Fruit fly (Drosophila melanogaster): ENCODE data around the gene RluA-2.

The RluA-2 gene

DNA sequence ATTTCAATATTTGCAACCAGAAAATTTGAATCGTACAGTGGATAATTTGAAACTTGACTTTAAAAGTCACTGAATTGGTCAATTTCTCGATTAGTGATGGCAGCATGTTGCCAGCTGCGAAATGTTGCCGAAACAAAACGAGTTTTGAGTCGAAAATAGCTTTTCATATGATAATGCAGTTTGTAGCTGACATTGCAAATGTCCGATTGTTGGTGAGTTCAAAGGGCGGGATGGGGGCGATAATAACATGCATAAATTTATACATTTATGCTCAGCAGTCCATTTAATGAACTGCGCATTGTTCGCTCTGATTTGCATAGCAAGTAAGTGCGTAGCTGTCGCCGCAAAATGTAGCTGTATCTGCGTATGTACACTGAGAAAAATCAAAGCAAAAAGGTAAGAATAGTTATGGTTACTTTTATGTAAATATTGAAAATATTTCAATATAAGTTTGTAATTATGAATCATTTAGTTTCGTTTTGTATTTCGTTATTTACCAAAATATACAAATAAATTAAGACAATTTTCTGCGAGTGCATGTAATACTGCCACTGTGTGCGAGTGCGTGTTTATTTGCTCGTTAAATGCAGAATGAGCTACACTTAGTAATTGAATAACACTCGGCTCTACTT, 50.2 kb downstream of the RluA-2 start, which contains the start of gene Lip4 (continued):
- no peak for TF ChIP-seq CG1792 (GFP tag; optimal IDR thresholded peaks at IDR 0.05)
- no peak for TF ChIP-seq CG13894 (tag; optimal IDR thresholded peaks at IDR 0.05)
- peak; percentile 84 for TF ChIP-seq CG31441 (GFP tag; IDR thresholded peaks at IDR 0.05)
- TF ChIP-seq sob (GFP tag; IDR thresholded peaks at IDR 0.05) = no peak
- peak; percentile 36 for TF ChIP-seq Camta (GFP tag; optimal IDR thresholded peaks at IDR 0.05)
- no peak for TF ChIP-seq D (optimal IDR thresholded peaks at IDR 0.05)
- peak; percentile 43 for TF ChIP-seq D (GFP tag; optimal IDR thresholded peaks at IDR 0.05)
- TF ChIP-seq CG16863 (GFP tag; optimal IDR thresholded peaks at IDR 0.05) = peak; percentile 36
- peak; percentile 79 for TF ChIP-seq CG17328 (GFP tag; IDR thresholded peaks at IDR 0.05)
- peak; percentile 58 for TF ChIP-seq HmgZ (tag; optimal IDR thresholded peaks at IDR 0.05)
- TF ChIP-seq CG13624 (GFP tag; optimal IDR thresholded peaks at IDR 0.05) = peak; percentile 40
- no peak for TF ChIP-seq nerfin-2 (GFP tag; IDR thresholded peaks at IDR 0.05; ENCODE audit: partially characterized antibody)
- no peak for TF ChIP-seq ftz-f1 (GFP tag; optimal IDR thresholded peaks at IDR 0.05)
- TF ChIP-seq CG15269 (tag; optimal IDR thresholded peaks at IDR 0.05) = peak; percentile 91
- no peak for TF ChIP-seq Mes4 (GFP tag; optimal IDR thresholded peaks at IDR 0.05)
- TF ChIP-seq CG4360 (GFP tag; IDR thresholded peaks at IDR 0.05) = peak; percentile 41; the same call in 1 of the 2 replicates
- no peak for TF ChIP-seq TFAM (GFP tag; optimal IDR thresholded peaks at IDR 0.05)
- peak; percentile 71 for TF ChIP-seq CG17359 (tag; optimal IDR thresholded peaks at IDR 0.05)
- peak; percentile 81 for TF ChIP-seq nmo (GFP tag; optimal IDR thresholded peaks at IDR 0.05)
- TF ChIP-seq CG7745 (tag; optimal IDR thresholded peaks at IDR 0.05) = no peak
- peak; percentile 64 for TF ChIP-seq CG2120 (GFP tag; optimal IDR thresholded peaks at IDR 0.05)
- no peak for TF ChIP-seq CG10431 (GFP tag; optimal IDR thresholded peaks at IDR 0.05)
- peak; percentile 42 for TF ChIP-seq Dad (GFP tag; optimal IDR thresholded peaks at IDR 0.05)
- TF ChIP-seq D19A (tag; optimal IDR thresholded peaks at IDR 0.05) = peak; percentile 64
- no peak for TF ChIP-seq Rx (GFP tag; IDR thresholded peaks at IDR 0.05)
- TF ChIP-seq CG12071 (GFP tag; optimal IDR thresholded peaks at IDR 0.05) = peak; percentile 64
- TF ChIP-seq CG7839 (tag; optimal IDR thresholded peaks at IDR 0.05) = peak; percentile 81
- TF ChIP-seq CG32532 (GFP tag; IDR thresholded peaks at IDR 0.05) = peak; percentile 81
- TF ChIP-seq Meics (GFP tag; optimal IDR thresholded peaks at IDR 0.05) = peak; percentile 80
- TF ChIP-seq pros (GFP tag; optimal IDR thresholded peaks at IDR 0.05) = no peak
- TF ChIP-seq phol (tag; optimal IDR thresholded peaks at IDR 0.05) = peak; percentile 82
- no peak for TF ChIP-seq gro (GFP tag; optimal IDR thresholded peaks at IDR 0.05)
- TF ChIP-seq ERR (GFP tag; optimal IDR thresholded peaks at IDR 0.05) = no peak
- no peak for TF ChIP-seq BEAF-32 (GFP tag; optimal IDR thresholded peaks at IDR 0.05)
- peak; percentile 83 for TF ChIP-seq unpg (GFP tag; optimal IDR thresholded peaks at IDR 0.05)
- peak; percentile 61 for TF ChIP-seq CG9817 (tag; optimal IDR thresholded peaks at IDR 0.05)
- no peak for TF ChIP-seq amos (GFP tag; IDR thresholded peaks at IDR 0.05; ENCODE audit: partially characterized antibody)
- TF ChIP-seq sens-2 (GFP tag; IDR thresholded peaks at IDR 0.05) = 0 out of 2 replicates have a peak, but pooled peaks have one; percentile 36
- peak; percentile 77 for TF ChIP-seq esg (GFP tag; conservative IDR thresholded peaks at IDR 0.05)
- TF ChIP-seq Hr39 (optimal IDR thresholded peaks at IDR 0.05) = no peak
- no peak for TF ChIP-seq unc-4 (GFP tag; IDR thresholded peaks at IDR 0.05; ENCODE audit: partially characterized antibody)
- peak; percentile 55 for TF ChIP-seq CG12299 (tag; optimal IDR thresholded peaks at IDR 0.05)
- TF ChIP-seq CG9932 (GFP tag; IDR thresholded peaks at IDR 0.05) = no peak
- peak; percentile 9 for TF ChIP-seq CG17802 (tag; optimal IDR thresholded peaks at IDR 0.05)
- TF ChIP-seq abd-A (tag; optimal IDR thresholded peaks at IDR 0.05) = no peak
- TF ChIP-seq Blimp-1 (GFP tag; optimal IDR thresholded peaks at IDR 0.05) = peak; percentile 70
- TF ChIP-seq CG2678 (tag; optimal IDR thresholded peaks at IDR 0.05) = peak; percentile 86
- TF ChIP-seq CG12236 (GFP tag; optimal IDR thresholded peaks at IDR 0.05) = no peak
- TF ChIP-seq Dip3 (GFP tag; optimal IDR thresholded peaks at IDR 0.05) = peak; percentile 23
- peak; percentile 43; the same call in 2 of the 3 replicates for TF ChIP-seq croc (GFP tag; conservative IDR thresholded peaks at IDR 0.05)
